Fruit fly (Drosophila melanogaster) whole organism, embryonic: ENCODE data around the gene CG31897.

Source experiments
- Adf1 ChIP-seq: fragments of 200-800 bp; sonication (Bioruptor generic); IDR thresholded peaks from 2 replicates; pipeline ENCODE4 v1.3.6; 2022; ENCODE audit warnings: missing biosample characterization, missing genetic modification characterization
- Atf3 ChIP-seq: fragments of 200-800 bp; sonication (Bioruptor generic); optimal IDR thresholded peaks from 3 replicates; lab custom pipeline; 2016; ENCODE audit warnings: missing biosample characterization, missing genetic modification characterization
- Atf6 ChIP-seq: fragments of 200-800 bp; sonication (Bioruptor generic); IDR thresholded peaks from 2 replicates; pipeline ENCODE4 v1.3.6; 2022; ENCODE audit warnings: missing biosample characterization, missing genetic modification characterization
- B-H2 ChIP-seq: fragments of 200-800 bp; sonication (Bioruptor generic); optimal IDR thresholded peaks from 2 replicates; lab custom pipeline; 2018; ENCODE audit warnings: missing biosample characterization, mild to moderate bottlenecking, missing genetic modification characterization
- CG10274 ChIP-seq: fragments of 200-800 bp; sonication (Bioruptor generic); optimal IDR thresholded peaks from 3 replicates; lab custom pipeline; 2017; ENCODE audit warnings: missing biosample characterization, mild to moderate bottlenecking, missing genetic modification characterization
- CG10366 ChIP-seq: fragments of 200-800 bp; sonication (Bioruptor generic); IDR thresholded peaks from 2 replicates; pipeline ENCODE4 v1.3.6; 2022; ENCODE audit warnings: missing biosample characterization, missing genetic modification characterization
- CG12236 ChIP-seq: fragments of 200-800 bp; sonication (Bioruptor generic); optimal IDR thresholded peaks from 2 replicates; lab custom pipeline; 2016; ENCODE audit warnings: missing biosample characterization, missing genetic modification characterization
- CG12942 ChIP-seq: fragments of 200-800 bp; sonication (Bioruptor generic); optimal IDR thresholded peaks from 3 replicates; lab custom pipeline; 2016; ENCODE audit warnings: missing biosample characterization, missing genetic modification characterization
- CG13296 ChIP-seq: fragments of 200-800 bp; sonication (Bioruptor generic); optimal IDR thresholded peaks from 3 replicates; lab custom pipeline; 2018; ENCODE audit warnings: missing biosample characterization, mild to moderate bottlenecking, missing genetic modification characterization
- CG13424 ChIP-seq: fragments of 200-800 bp; sonication (Bioruptor generic); optimal IDR thresholded peaks from 2 replicates; lab custom pipeline; 2019; ENCODE audit warnings: missing biosample characterization, mild to moderate bottlenecking, missing genetic modification characterization, moderate library complexity
- CG16815 ChIP-seq: fragments of 200-800 bp; sonication (Bioruptor generic); optimal IDR thresholded peaks from 3 replicates; lab custom pipeline; 2017; ENCODE audit warnings: missing biosample characterization, mild to moderate bottlenecking, missing genetic modification characterization
- CG2678 ChIP-seq: fragments of 200-800 bp; sonication (Bioruptor generic); optimal IDR thresholded peaks from 3 replicates; lab custom pipeline; 2019; ENCODE audit warnings: missing biosample characterization, mild to moderate bottlenecking, missing genetic modification characterization, moderate library complexity
- CG31224 ChIP-seq: fragments of 200-800 bp; sonication (Bioruptor generic); IDR thresholded peaks from 2 replicates; pipeline ENCODE4 v1.3.6; 2022; ENCODE audit warnings: missing biosample characterization, missing genetic modification characterization
- CG3838 ChIP-seq: fragments of 200-800 bp; sonication (Bioruptor generic); optimal IDR thresholded peaks from 3 replicates; lab custom pipeline; 2016; ENCODE audit warnings: missing biosample characterization, missing genetic modification characterization
- CG3995 ChIP-seq: fragments of 200-800 bp; sonication (Bioruptor generic); optimal IDR thresholded peaks from 3 replicates; lab custom pipeline; 2016; ENCODE audit warnings: missing biosample characterization, missing genetic modification characterization
- CG4404 ChIP-seq: fragments of 200-800 bp; sonication (Bioruptor generic); IDR thresholded peaks from 2 replicates; pipeline ENCODE4 v1.3.6; 2022; ENCODE audit warnings: missing biosample characterization, missing genetic modification characterization
- CG4730 ChIP-seq: fragments of 200-800 bp; sonication (Bioruptor generic); IDR thresholded peaks from 2 replicates; pipeline ENCODE4 v1.3.6; 2022; ENCODE audit warnings: missing biosample characterization, missing genetic modification characterization
- CHES-1-like ChIP-seq: fragments of 200-800 bp; sonication (Bioruptor generic); optimal IDR thresholded peaks from 2 replicates; lab custom pipeline; 2016; ENCODE audit warnings: missing biosample characterization, missing genetic modification characterization
- D ChIP-seq, 2 experiments: fragments of 200-800 bp in 1 of 2; fragments of >200 bp in 1 of 2; sonication (Bioruptor generic) in 1 of 2; optimal IDR thresholded peaks; 2 replicates in 1 of 2; 3 replicates in 1 of 2; lab custom pipeline; 2017; ENCODE audit warnings: mild to moderate bottlenecking in 1 of 2, missing biosample characterization in 1 of 2, missing genetic modification characterization in 1 of 2, missing genetic modification reagents in 1 of 2
- Dip3 ChIP-seq: fragments of 200-800 bp; sonication (Bioruptor generic); optimal IDR thresholded peaks from 3 replicates; lab custom pipeline; 2016; ENCODE audit warnings: missing biosample characterization, missing genetic modification characterization
- E2f1 ChIP-seq: fragments of 200-800 bp; sonication (Bioruptor generic); IDR thresholded peaks from 2 replicates; pipeline ENCODE4 v1.3.6; 2022; ENCODE audit warnings: missing biosample characterization, missing genetic modification characterization
- E2f2 ChIP-seq: fragments of 200-800 bp; sonication (Bioruptor generic); IDR thresholded peaks from 2 replicates; pipeline ENCODE4 v1.3.6; 2022; ENCODE audit warnings: missing biosample characterization, missing genetic modification characterization
- H15 ChIP-seq: fragments of 200-800 bp; sonication (Bioruptor generic); IDR thresholded peaks from 3 replicates; pipeline ENCODE4 v1.3.6; 2022; ENCODE audit warnings: missing biosample characterization, missing genetic modification characterization
- Hmr ChIP-seq: fragments of 200-800 bp; sonication (Bioruptor generic); optimal IDR thresholded peaks from 3 replicates; lab custom pipeline; 2017; ENCODE audit warnings: mild to moderate bottlenecking, missing biosample characterization, missing genetic modification reagents, missing genetic modification characterization
- NfI ChIP-seq: fragments of 200-800 bp; sonication (Bioruptor generic); optimal IDR thresholded peaks from 3 replicates; lab custom pipeline; 2018; ENCODE audit warnings: missing biosample characterization, mild to moderate bottlenecking, missing genetic modification characterization, moderate library complexity
- Ptx1 ChIP-seq: fragments of 200-800 bp; sonication (Bioruptor generic); IDR thresholded peaks from 2 replicates; pipeline ENCODE4 v1.3.6; 2022; ENCODE audit warnings: missing biosample characterization, missing genetic modification characterization
- Ravus ChIP-seq: fragments of 200-800 bp; sonication (Bioruptor generic); IDR thresholded peaks from 2 replicates; pipeline ENCODE4 v1.3.6; 2022; ENCODE audit warnings: missing biosample characterization, missing genetic modification characterization
- ase ChIP-seq: fragments of 200-800 bp; sonication (Bioruptor generic); IDR thresholded peaks from 3 replicates; pipeline ENCODE4 v1.3.6; 2022; ENCODE audit warnings: missing biosample characterization, missing genetic modification characterization
- az2 ChIP-seq: fragments of 200-800 bp; sonication (Bioruptor generic); optimal IDR thresholded peaks from 3 replicates; lab custom pipeline; 2016; ENCODE audit warnings: missing biosample characterization, missing genetic modification characterization
- cas ChIP-seq: fragments of 200-800 bp; sonication (Bioruptor generic); IDR thresholded peaks from 2 replicates; pipeline ENCODE4 v1.3.6; 2022; ENCODE audit warnings: missing biosample characterization, missing genetic modification characterization
- crol ChIP-seq: fragments of 200-800 bp; sonication (Bioruptor generic); IDR thresholded peaks from 2 replicates; pipeline ENCODE4 v1.3.6; 2022; ENCODE audit warnings: missing biosample characterization, missing genetic modification characterization
- emc ChIP-seq: fragments of 200-800 bp; sonication (Bioruptor generic); optimal IDR thresholded peaks from 2 replicates; lab custom pipeline; 2016; ENCODE audit warnings: missing biosample characterization, missing genetic modification characterization
- esg ChIP-seq: fragments of 200-800 bp; sonication (Bioruptor generic); conservative IDR thresholded peaks from 2 replicates; pipeline ENCODE4 v1.3.6; 2022; ENCODE audit warnings: missing biosample characterization, missing genetic modification characterization
- exex ChIP-seq: fragments of 200-800 bp; sonication (Bioruptor generic); optimal IDR thresholded peaks from 4 replicates; lab custom pipeline; 2018; ENCODE audit warnings: missing biosample characterization, mild to moderate bottlenecking, missing genetic modification characterization, moderate library complexity
- fd3F ChIP-seq: fragments of 200-800 bp; sonication (Bioruptor generic); optimal IDR thresholded peaks from 2 replicates; lab custom pipeline; 2018; ENCODE audit warnings: missing biosample characterization, mild to moderate bottlenecking, missing genetic modification characterization, moderate library complexity
- gcm2 ChIP-seq: fragments of 200-800 bp; sonication (Bioruptor generic); optimal IDR thresholded peaks from 2 replicates; lab custom pipeline; 2016; ENCODE audit warnings: missing biosample characterization, missing genetic modification characterization
- hbn ChIP-seq: fragments of 200-800 bp; sonication (Bioruptor generic); IDR thresholded peaks from 2 replicates; pipeline ENCODE4 v1.3.6; 2022; ENCODE audit warnings: missing biosample characterization, missing genetic modification characterization; ENCODE audit not compliant: partially characterized antibody
- her ChIP-seq: fragments of 200-800 bp; sonication (Bioruptor generic); optimal IDR thresholded peaks from 2 replicates; lab custom pipeline; 2016; ENCODE audit warnings: missing biosample characterization, missing genetic modification characterization
- inv ChIP-seq: fragments of 200-800 bp; sonication (Bioruptor generic); IDR thresholded peaks from 2 replicates; pipeline ENCODE4 v1.3.6; 2022; ENCODE audit warnings: missing biosample characterization, missing genetic modification characterization; ENCODE audit not compliant: partially characterized antibody
- ken ChIP-seq: fragments of 200-800 bp; sonication (Bioruptor generic); IDR thresholded peaks from 3 replicates; pipeline ENCODE4 v1.3.6; 2022; ENCODE audit warnings: missing biosample characterization, missing genetic modification characterization
- klu ChIP-seq: fragments of 200-800 bp; sonication (Bioruptor generic); IDR thresholded peaks from 2 replicates; pipeline ENCODE4 v1.3.6; 2022; ENCODE audit warnings: missing biosample characterization, missing genetic modification characterization
- org-1 ChIP-seq: fragments of 200-800 bp; sonication (Bioruptor generic); optimal IDR thresholded peaks from 2 replicates; lab custom pipeline; 2017; ENCODE audit warnings: missing biosample characterization, missing genetic modification characterization
- otp ChIP-seq: fragments of 200-800 bp; sonication (Bioruptor generic); IDR thresholded peaks from 3 replicates; pipeline ENCODE4, ENCODE4 v1.3.6; 2022; ENCODE audit warnings: missing biosample characterization, missing genetic modification characterization
- pum ChIP-seq: fragments of 200-800 bp; sonication (Bioruptor generic); optimal IDR thresholded peaks from 2 replicates; lab custom pipeline; 2016; ENCODE audit warnings: missing biosample characterization, missing genetic modification characterization
- row ChIP-seq: fragments of 200-800 bp; sonication (Bioruptor generic); IDR thresholded peaks from 3 replicates; pipeline ENCODE4 v1.3.6; 2022; ENCODE audit warnings: missing biosample characterization, missing genetic modification characterization
- sna ChIP-seq: fragments of 200-800 bp; sonication (Bioruptor generic); IDR thresholded peaks from 2 replicates; pipeline ENCODE4 v1.3.6; 2022; ENCODE audit warnings: missing biosample characterization, missing genetic modification characterization; ENCODE audit not compliant: partially characterized antibody
- tna ChIP-seq: fragments of 200-800 bp; sonication (Bioruptor generic); IDR thresholded peaks from 2 replicates; pipeline ENCODE4 v1.3.6; 2022; ENCODE audit warnings: missing biosample characterization, missing genetic modification characterization; ENCODE audit not compliant: partially characterized antibody
- ttk ChIP-seq: fragments of 200-800 bp; sonication (Bioruptor generic); IDR thresholded peaks from 2 replicates; pipeline ENCODE4 v2.1.2; 2022; ENCODE audit warnings: missing biosample characterization, missing genetic modification characterization
- unpg ChIP-seq: fragments of 200-800 bp; sonication (Bioruptor generic); optimal IDR thresholded peaks from 3 replicates; lab custom pipeline; 2018; ENCODE audit warnings: missing biosample characterization, mild to moderate bottlenecking, missing genetic modification characterization, moderate library complexity
- usp ChIP-seq: fragments of >200 bp; optimal IDR thresholded peaks from 2 replicates; lab custom pipeline; 2017; ENCODE audit warnings: missing biosample characterization, missing genetic modification characterization
- wdn ChIP-seq: fragments of 200-800 bp; sonication (Bioruptor generic); IDR thresholded peaks from 2 replicates; pipeline ENCODE4 v1.3.6; 2022; ENCODE audit warnings: missing biosample characterization, missing genetic modification characterization

Gene CG31897

dm6 chr2L:8473448-8473847 is 31.2 kb downstream of the CG31897 start (continued):
- TF ChIP-seq gcm2 (GFP tag; lab: Kevin White, UChicago) (no peak), CG16815 (GFP tag; lab: Kevin White, UChicago) (peak; percentile 42), B-H2 (GFP tag; lab: Kevin White, UChicago) (no peak), CG3838 (GFP tag; lab: Kevin White, UChicago) (no peak), D (optimal IDR thresholded peaks at IDR 0.05; lab: Kevin White, UChicago) (no peak), D (GFP tag; optimal IDR thresholded peaks at IDR 0.05; lab: Kevin White, UChicago) (peak; percentile 58), otp (GFP tag; lab: Robert Waterston, UW) (peak; percentile 75), CHES-1-like (GFP tag; lab: Kevin White, UChicago) (no peak), wdn (GFP tag; lab: Robert Waterston, UW) (no peak), az2 (GFP tag; lab: Kevin White, UChicago) (peak; percentile 21), exex (tag; lab: Kevin White, UChicago) (no peak), ttk (GFP tag; lab: Robert Waterston, UW) (peak; percentile 46; the same call in 1 of the 2 replicates), E2f2 (GFP tag; lab: Robert Waterston, UW) (peak; percentile 30; the same call in 1 of the 2 replicates), CG3995 (GFP tag; lab: Kevin White, UChicago) (no peak), pum (GFP tag; lab: Kevin White, UChicago) (no peak), CG13424 (tag; lab: Kevin White, UChicago) (peak; percentile 37), Hmr (GFP tag; lab: Kevin White, UChicago) (no peak), row (peak; percentile 71), CG2678 (tag; lab: Kevin White, UChicago) (peak; percentile 73), CG4730 (GFP tag; lab: Robert Waterston, UW) (no peak), ken (GFP tag; lab: Robert Waterston, UW) (peak; percentile 78; the same call in 2 of the 3 replicates), Ravus (GFP tag; lab: Robert Waterston, UW) (no peak), CG4404 (GFP tag; lab: Robert Waterston, UW) (no peak), Adf1 (GFP tag; lab: Robert Waterston, UW) (no peak), Ptx1 (GFP tag; lab: Robert Waterston, UW) (peak; percentile 73; the same call in 1 of the 2 replicates), CG12942 (GFP tag; lab: Kevin White, UChicago) (peak; percentile 5), org-1 (GFP tag; lab: Kevin White, UChicago) (no peak), crol (GFP tag; lab: Robert Waterston, UW) (peak; percentile 42; the same call in 1 of the 2 replicates), esg (GFP tag; lab: Robert Waterston, UW) (peak; percentile 38; the same call in 1 of the 2 replicates), inv (no peak), klu (peak; percentile 45; the same call in 1 of the 2 replicates), CG13296 (GFP tag; lab: Kevin White, UChicago) (no peak), Atf6 (GFP tag; lab: Robert Waterston, UW) (peak; percentile 55), ase (GFP tag; lab: Robert Waterston, UW) (peak; percentile 57; the same call in 1 of the 3 replicates), Dip3 (GFP tag; lab: Kevin White, UChicago) (no peak), cas (GFP tag; lab: Robert Waterston, UW) (no peak), emc (GFP tag; lab: Kevin White, UChicago) (no peak), E2f1 (peak; percentile 54), her (GFP tag; lab: Kevin White, UChicago) (no peak), CG10366 (peak; percentile 65), NfI (GFP tag; lab: Kevin White, UChicago) (no peak), CG12236 (GFP tag; lab: Kevin White, UChicago) (no peak), H15 (peak; percentile 65; the same call in 2 of the 3 replicates), sna (GFP tag; lab: Robert Waterston, UW) (no peak), CG31224 (GFP tag; lab: Robert Waterston, UW) (no peak), fd3F (GFP tag; lab: Kevin White, UChicago) (peak; percentile 15), unpg (peak; percentile 57), CG10274 (no peak), usp (GFP tag; lab: Kevin White, UChicago) (no peak), hbn (GFP tag; lab: Robert Waterston, UW) (no peak), Atf3 (GFP tag; lab: Kevin White, UChicago) (peak; percentile 25), tna (no peak)
